Worm (Caenorhabditis elegans) whole organism, L2 larva: ENCODE measurements around the gene C27D9.1.

ENCODE experiments used
- R02D3.7 ChIP-seq: fragments of 150-350 bp; optimal IDR thresholded peaks from 2 replicates; lab custom pipeline; 2014; ENCODE audit warnings: missing biosample characterization, missing genetic modification characterization
- egl-27 ChIP-seq: sonication (generic microtip); optimal IDR thresholded peaks from 3 replicates; lab custom pipeline; 2017; ENCODE audit warnings: missing biosample characterization, missing genetic modification reagents, missing genetic modification characterization
- elt-1 ChIP-seq: fragments of 150-350 bp; optimal IDR thresholded peaks from 2 replicates; lab custom pipeline; 2014; ENCODE audit warnings: missing biosample characterization, missing genetic modification characterization
- nhr-11 ChIP-seq: fragments of 150-350 bp; optimal IDR thresholded peaks from 2 replicates; lab custom pipeline; 2014; ENCODE audit warnings: missing biosample characterization, missing genetic modification characterization
- nhr-237 ChIP-seq: fragments of 150-350 bp; optimal IDR thresholded peaks from 2 replicates; lab custom pipeline; 2014; ENCODE audit warnings: missing biosample characterization, missing genetic modification characterization
- nhr-77 ChIP-seq: fragments of 150-350 bp; optimal IDR thresholded peaks from 2 replicates; lab custom pipeline; 2014; ENCODE audit warnings: missing biosample characterization, missing genetic modification characterization
- ztf-4 ChIP-seq: fragments of 150-350 bp; optimal IDR thresholded peaks from 2 replicates; lab custom pipeline; 2014; ENCODE audit warnings: missing biosample characterization, missing genetic modification characterization

DNA sequence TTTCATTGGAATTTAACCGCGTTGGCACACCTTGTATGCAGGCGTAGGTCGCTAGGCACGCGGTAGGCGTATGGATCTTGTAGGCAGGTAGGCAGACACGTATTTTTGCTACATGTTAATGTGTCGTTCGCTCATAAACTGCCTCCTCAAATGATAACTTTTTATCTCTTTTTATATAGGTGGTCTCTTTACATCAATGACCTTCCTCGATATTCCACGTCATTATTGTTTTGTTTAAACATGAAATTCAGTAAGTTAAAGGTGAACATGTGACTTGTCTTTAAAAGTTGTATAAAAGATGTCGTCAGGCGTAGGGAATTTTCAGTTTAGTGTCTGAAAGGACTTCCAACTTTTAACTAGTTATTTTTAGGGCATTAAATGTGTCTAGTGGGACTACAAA, 5.5 kb upstream of the C27D9.1 start:
- TF ChIP-seq R02D3.7 (no peak), elt-1 (tag; lab: Kevin White, UChicago) (no peak), nhr-77 (no peak), ztf-4 (tag; lab: Kevin White, UChicago) (no peak), nhr-11 (tag; lab: Kevin White, UChicago) (no peak), nhr-237 (tag; lab: Kevin White, UChicago) (no peak), egl-27 (tag; lab: Kevin White, UChicago) (no peak)
